Worm (Caenorhabditis elegans) whole organism, young adult: ENCODE data around the gene sbsp-1.

Experiments used
- F57C9.4 ChIP-seq: sonication (generic microtip); optimal IDR thresholded peaks from 2 replicates; lab custom pipeline; 2017; ENCODE audit warnings: mild to moderate bottlenecking, missing genetic modification characterization, missing compliant biosample characterization
- aptf-3 ChIP-seq: fragments of 200-800 bp; sonication (Bioruptor generic); IDR thresholded peaks from 2 replicates; pipeline ENCODE4 v1.3.6; 2022; ENCODE audit warnings: missing genetic modification characterization, missing compliant biosample characterization
- dox-1 ChIP-seq: fragments of 200-800 bp; sonication (Bioruptor generic); IDR thresholded peaks from 2 replicates; pipeline ENCODE4 v1.3.6; 2022; ENCODE audit warnings: missing genetic modification reagents, missing genetic modification characterization, missing compliant biosample characterization
- him-1 ChIP-seq: sonication (generic microtip); optimal IDR thresholded peaks from 2 replicates; lab custom pipeline; 2016; ENCODE audit warnings: missing genotype, missing genetic modification reagents, missing genetic modification characterization, missing compliant biosample characterization
- unc-62 ChIP-seq: fragments of 150-350 bp; optimal IDR thresholded peaks from 2 replicates; lab custom pipeline; 2014; ENCODE audit warnings: missing biosample characterization, missing genetic modification reagents, missing genetic modification characterization
- ztf-3 ChIP-seq: fragments of 200-800 bp; sonication (Bioruptor generic); optimal IDR thresholded peaks from 2 replicates; lab custom pipeline; 2018; ENCODE audit warnings: mild to moderate bottlenecking, missing genetic modification characterization, missing compliant biosample characterization

DNA sequence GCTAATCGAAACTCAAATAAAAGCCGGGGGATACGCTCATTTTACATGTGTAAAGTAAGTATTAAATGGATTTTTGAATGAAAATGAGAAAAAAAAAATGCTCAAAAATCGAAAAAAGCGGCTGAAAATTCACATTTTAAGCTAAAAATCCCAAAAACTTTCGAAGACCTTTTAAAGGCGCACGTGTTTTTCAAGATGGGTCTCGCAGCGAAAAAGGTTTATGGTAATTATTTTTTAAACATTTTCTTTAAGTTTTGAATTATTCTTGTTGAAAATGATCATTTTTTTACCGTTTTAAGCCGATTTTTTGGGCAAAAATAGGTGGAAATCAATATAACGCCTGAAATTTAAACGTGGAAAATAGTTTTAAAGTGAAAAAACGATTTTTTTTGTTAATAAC is 37.4 kb downstream of the sbsp-1 start:
- TF ChIP-seq dox-1 (GFP tag; lab: Robert Waterston, UW), result no peak
- no peak for TF ChIP-seq him-1 (tag; lab: Kevin White, UChicago)
- TF ChIP-seq aptf-3 (GFP tag; lab: Robert Waterston, UW), result no peak
- no peak for TF ChIP-seq F57C9.4 (tag; lab: Kevin White, UChicago)
- TF ChIP-seq unc-62, result no peak
- TF ChIP-seq ztf-3 (GFP tag; lab: Kevin White, UChicago), result no peak
